Worm (Caenorhabditis elegans): ENCODE measurements around the gene C34D10.1.

The C34D10.1 gene

DNA sequence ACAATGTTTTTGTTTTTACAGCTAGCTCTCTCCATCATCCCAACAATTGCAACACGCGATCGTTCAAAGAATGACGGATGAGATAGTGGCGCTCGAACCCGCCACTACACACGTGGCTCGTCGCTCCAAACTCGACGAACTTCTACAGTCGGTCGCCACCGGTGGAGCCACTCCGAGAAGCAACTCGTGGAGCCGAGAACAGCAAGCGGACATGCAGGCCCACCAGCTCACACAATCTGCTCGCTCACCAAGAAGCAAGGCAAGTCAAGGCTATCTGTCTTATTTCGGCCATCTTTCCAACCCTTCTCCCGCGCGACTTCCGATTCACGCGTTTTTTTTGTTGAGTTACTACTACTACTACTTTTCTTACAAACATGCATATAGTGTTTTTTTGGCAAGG lies 25.6 kb upstream of the C34D10.1 start, which contains the start of the genes F45E1.1 and F45E1.2:
F45E1.1 (plus strand) TSS at position 20 of the 400 bp plus-strand sequence.
F45E1.2 (plus strand) TSS at position 71 of the 400 bp plus-strand sequence.
- peak; percentile 18 for TF ChIP-seq aha-1 (tag)
- no peak for TF ChIP-seq gei-8 (GFP tag; optimal IDR thresholded peaks at IDR 0.05)
- peak; percentile 76; the same call in 1 of the 2 replicates for TF ChIP-seq set-16 (GFP tag; IDR thresholded peaks at IDR 0.05)
- no peak for TF ChIP-seq saeg-2 (GFP tag; IDR thresholded peaks at IDR 0.05)
- no peak for TF ChIP-seq dve-1 (tag; optimal IDR thresholded peaks at IDR 0.05; ENCODE audit: insufficient read depth)

DNA sequence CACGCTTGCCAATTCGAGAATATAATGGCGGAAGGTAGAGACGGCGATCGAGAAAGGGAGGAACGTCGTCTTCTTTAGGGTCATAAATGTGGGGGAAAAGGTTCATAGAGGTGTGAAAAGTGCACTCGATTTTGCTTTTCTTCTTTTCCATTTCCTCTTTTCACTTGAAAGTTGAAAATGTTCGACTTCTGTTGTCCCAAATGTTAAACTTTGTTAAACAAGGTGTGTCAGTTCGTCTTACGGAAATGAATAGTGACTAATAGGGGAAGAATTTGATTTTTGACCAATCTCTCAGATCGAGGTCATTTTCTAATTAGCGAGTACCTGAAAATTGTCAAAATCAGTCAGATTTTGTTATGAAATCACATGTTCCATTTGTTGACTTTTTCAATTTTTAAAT lies 24.4 kb upstream of the C34D10.1 start:
- TF ChIP-seq mxl-3 (GFP tag; optimal IDR thresholded peaks at IDR 0.05) (peak; percentile 10), ceh-32 (tag; optimal IDR thresholded peaks at IDR 0.05; ENCODE audit: poor library complexity) (no peak), zfp-2 (tag; optimal IDR thresholded peaks at IDR 0.05) (no peak), nhr-76 (tag; optimal IDR thresholded peaks at IDR 0.05) (no peak), tra-1 (GFP tag; IDR thresholded peaks at IDR 0.05) (no peak), nhr-102 (tag; optimal IDR thresholded peaks at IDR 0.05) (no peak), madf-9 (GFP tag; conservative IDR thresholded peaks at IDR 0.05) (no peak), unc-62 (GFP tag; optimal IDR thresholded peaks at IDR 0.05 in 1 of 2) (peak in 1 of 2 experiments; percentile 18), unc-62 (tag; optimal IDR thresholded peaks at IDR 0.05) (no peak), ZK337.2 (GFP tag; IDR thresholded peaks at IDR 0.05) (no peak), ces-1 (GFP tag; optimal IDR thresholded peaks at IDR 0.05) (no peak), ceh-44 (GFP tag; IDR thresholded peaks at IDR 0.05) (no peak), cey-2 (tag; optimal IDR thresholded peaks at IDR 0.05; ENCODE audit: borderline replicate concordance, insufficient read depth) (no peak), F10B5.3 (tag; optimal IDR thresholded peaks at IDR 0.05) (no peak), nhr-42 (GFP tag; IDR thresholded peaks at IDR 0.05) (no peak), aly-2 (tag; optimal IDR thresholded peaks at IDR 0.05) (no peak), pqm-1 (tag; optimal IDR thresholded peaks at IDR 0.05) (no peak), pha-4 (GFP tag; IDR thresholded peaks at IDR 0.05) (no peak), pha-4 (tag; optimal IDR thresholded peaks at IDR 0.05) (no peak), unc-130 (GFP tag; optimal IDR thresholded peaks at IDR 0.05) (no peak), aha-1 (tag) (peak; percentile 52), sdz-12 (GFP tag; optimal IDR thresholded peaks at IDR 0.05) (no peak)

DNA sequence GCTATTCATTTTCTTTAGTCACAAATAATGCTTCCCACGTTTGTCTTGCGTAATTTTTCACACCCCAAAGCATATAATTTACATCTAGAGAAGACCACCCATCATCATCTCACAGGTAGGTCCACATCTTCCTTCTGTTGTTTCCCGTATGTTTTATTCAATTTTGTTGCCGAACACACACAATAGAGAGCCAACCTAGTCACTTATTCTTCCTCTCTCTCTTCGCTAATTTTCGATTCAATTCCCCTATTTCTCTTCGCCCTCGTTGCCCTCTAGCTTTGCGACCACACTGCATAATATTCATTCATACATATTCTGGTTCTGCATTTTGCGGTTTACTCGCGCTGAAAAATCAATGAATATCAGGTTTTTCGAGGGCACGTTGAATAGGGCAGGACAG lies 23.3 kb upstream of the C34D10.1 start:
- no peak for TF ChIP-seq madf-5 (GFP tag; IDR thresholded peaks at IDR 0.05)
- TF ChIP-seq unc-62 (GFP tag; optimal IDR thresholded peaks at IDR 0.05 in 1 of 2): peak in 1 of 2 experiments; percentile 56
- TF ChIP-seq unc-62 (tag; optimal IDR thresholded peaks at IDR 0.05): no peak
- TF ChIP-seq aha-1 (tag): peak; percentile 61

DNA sequence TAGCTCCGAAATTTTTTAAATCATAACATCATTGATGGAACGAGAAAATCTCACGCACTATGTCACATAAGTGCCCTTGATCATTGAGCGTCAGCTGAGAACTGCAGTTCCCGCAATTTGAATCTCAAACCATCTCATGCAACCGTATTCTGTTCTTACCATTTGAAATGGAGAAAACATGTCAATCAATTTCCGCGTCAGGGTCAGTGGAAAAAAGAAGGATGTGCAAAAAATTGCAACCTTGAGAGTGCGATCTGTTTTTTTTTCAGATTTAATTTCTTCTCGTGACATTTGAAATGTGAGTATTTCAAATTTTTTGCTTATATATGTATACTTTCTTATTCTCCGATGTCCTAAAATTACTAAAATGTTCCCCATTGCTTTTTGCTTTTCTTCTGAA lies 18.6 kb upstream of the C34D10.1 start:
- TF ChIP-seq hlh-30 (tag; optimal IDR thresholded peaks at IDR 0.05; ENCODE audit: insufficient read depth) (peak; percentile 54), hlh-11 (tag; optimal IDR thresholded peaks at IDR 0.05) (no peak), nhr-25 (tag; optimal IDR thresholded peaks at IDR 0.05; ENCODE audit: borderline replicate concordance, insufficient read depth) (peak; percentile 94), ceh-44 (GFP tag; IDR thresholded peaks at IDR 0.05) (no peak), pha-4 (GFP tag; IDR thresholded peaks at IDR 0.05) (no peak), pha-4 (tag; optimal IDR thresholded peaks at IDR 0.05) (no peak), snpc-1.2 (GFP tag; IDR thresholded peaks at IDR 0.05) (no peak), lsy-2 (tag; optimal IDR thresholded peaks at IDR 0.05) (peak in 1 of 2 experiments; percentile 22), nhr-48 (tag; optimal IDR thresholded peaks at IDR 0.05) (no peak), gei-8 (GFP tag; optimal IDR thresholded peaks at IDR 0.05) (no peak), D1046.2 (GFP tag; IDR thresholded peaks at IDR 0.05) (no peak), nhr-11 (tag; optimal IDR thresholded peaks at IDR 0.05) (no peak), zip-2 (tag; optimal IDR thresholded peaks at IDR 0.05) (no peak), fkh-10 (GFP tag; optimal IDR thresholded peaks at IDR 0.05) (no peak), unc-62 (GFP tag; optimal IDR thresholded peaks at IDR 0.05 in 1 of 2) (peak in 1 of 2 experiments; percentile 69), unc-62 (tag; optimal IDR thresholded peaks at IDR 0.05) (no peak), nhr-41 (GFP tag; IDR thresholded peaks at IDR 0.05) (no peak), lir-3 (tag; optimal IDR thresholded peaks at IDR 0.05) (no peak), pqm-1 (tag; optimal IDR thresholded peaks at IDR 0.05) (no peak), mep-1 (tag; optimal IDR thresholded peaks at IDR 0.05) (peak; percentile 33), vab-7 (GFP tag; IDR thresholded peaks at IDR 0.05) (no peak), F10B5.3 (tag; optimal IDR thresholded peaks at IDR 0.05) (no peak), ces-1 (GFP tag; optimal IDR thresholded peaks at IDR 0.05) (no peak), hmg-1.1 (GFP tag; IDR thresholded peaks at IDR 0.05) (no peak), hif-1 (tag; optimal IDR thresholded peaks at IDR 0.05) (no peak), egl-27 (tag; optimal IDR thresholded peaks at IDR 0.05) (no peak), dpl-1 (GFP tag; optimal IDR thresholded peaks at IDR 0.05) (no peak)
